Worm (Caenorhabditis elegans) whole organism, L1 larva: ENCODE measurements around the gene sre-38.

Source experiments
- jun-1 ChIP-seq: fragments of 150-350 bp; optimal IDR thresholded peaks from 2 replicates; lab custom pipeline; 2014; ENCODE audit warnings: missing biosample characterization, missing genetic modification reagents, missing genetic modification characterization
- rnt-1 ChIP-seq: sonication (generic microtip); optimal IDR thresholded peaks from 2 replicates; lab custom pipeline; 2016; ENCODE audit warnings: mild to moderate bottlenecking, missing genetic modification characterization, moderate library complexity, missing compliant biosample characterization
- unc-62 ChIP-seq: fragments of 150-350 bp; optimal IDR thresholded peaks from 2 replicates; lab custom pipeline; 2014; ENCODE audit warnings: missing biosample characterization, missing genetic modification reagents, missing genetic modification characterization

DNA sequence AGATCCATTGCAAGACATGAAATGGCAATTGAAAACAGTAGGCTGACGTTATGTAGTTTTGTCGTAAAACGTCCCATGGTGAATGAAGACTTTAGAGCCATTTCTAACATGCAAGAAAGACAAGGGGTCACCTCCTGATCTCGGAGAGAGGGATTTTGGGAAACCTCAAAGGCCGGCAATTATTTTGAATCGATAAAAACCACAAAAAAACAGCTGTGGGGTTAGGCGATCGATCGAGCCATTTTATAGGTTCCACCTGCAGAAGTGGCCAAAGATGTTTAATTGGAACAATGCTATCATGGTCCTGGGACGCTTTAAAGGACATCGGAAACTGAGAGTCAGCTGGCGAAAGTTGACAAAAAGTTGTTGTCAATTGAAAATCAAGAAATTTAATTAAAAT, 42.6 kb upstream of the sre-38 start, which contains the start of gene Y57A10C.11:
- TF ChIP-seq unc-62 (GFP tag; lab: Kevin White, UChicago) (no peak), jun-1 (tag; lab: Kevin White, UChicago) (no peak), rnt-1 (tag; lab: Kevin White, UChicago) (no peak)
